Worm (Caenorhabditis elegans) whole organism, L4/young adult: Measurements from ENCODE around the gene lgc-30.

Source experiments
- dao-5 ChIP-seq: sonication (generic microtip); optimal IDR thresholded peaks from 2 replicates; lab custom pipeline; 2016; ENCODE audit warnings: missing genotype, missing genetic modification characterization, moderate library complexity, missing compliant biosample characterization
- him-1 ChIP-seq: sonication (generic microtip); optimal IDR thresholded peaks from 2 replicates; lab custom pipeline; 2016; ENCODE audit warnings: missing genotype, missing genetic modification reagents, missing genetic modification characterization, missing compliant biosample characterization

DNA sequence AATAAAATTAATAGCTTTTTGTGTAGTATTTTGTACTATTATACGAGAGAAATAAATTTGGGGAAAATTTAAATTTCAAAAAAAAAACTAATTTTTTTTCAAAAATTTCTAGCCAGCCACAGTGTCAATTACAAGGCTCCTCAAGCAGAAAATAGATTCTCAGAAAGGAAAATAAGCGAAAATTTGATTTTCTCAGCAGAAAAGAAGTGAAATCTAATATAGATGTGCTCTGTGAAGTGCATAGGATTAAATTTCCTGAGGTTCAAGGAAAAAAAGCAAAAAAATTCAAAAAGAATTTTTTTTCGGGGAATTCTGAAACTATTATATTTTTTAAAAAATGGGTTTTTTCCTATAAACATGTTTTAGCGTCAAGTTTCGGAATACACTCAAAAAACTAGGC, 2.8 kb downstream of the lgc-30 start:
- no peak for TF ChIP-seq him-1 (tag; lab: Kevin White, UChicago)
- no peak for TF ChIP-seq dao-5 (tag; lab: Kevin White, UChicago)
